Worm (Caenorhabditis elegans) whole organism, late embryonic: ENCODE data around the gene Y37A1A.4.

ENCODE experiments used
- ceh-2 ChIP-seq: sonication (generic microtip); optimal IDR thresholded peaks from 2 replicates; lab custom pipeline; 2016; ENCODE audit warnings: missing genotype, missing genetic modification characterization, missing compliant biosample characterization
- dmd-4 ChIP-seq: sonication (generic microtip); optimal IDR thresholded peaks from 2 replicates; lab custom pipeline; 2016; ENCODE audit warnings: borderline replicate concordance, missing genetic modification characterization, missing compliant biosample characterization
- ttx-3 ChIP-seq: sonication (generic microtip); optimal IDR thresholded peaks from 2 replicates; lab custom pipeline; 2016; ENCODE audit warnings: missing genetic modification reagents, missing genetic modification characterization, missing compliant biosample characterization
- unc-86 ChIP-seq: sonication (generic microtip); optimal IDR thresholded peaks from 2 replicates; lab custom pipeline; 2016; ENCODE audit warnings: missing genetic modification characterization, missing compliant biosample characterization

- TF ChIP-seq unc-86 (tag; lab: Kevin White, UChicago) = no peak
- TF ChIP-seq dmd-4 (tag; lab: Kevin White, UChicago) = no peak
- no peak for TF ChIP-seq ttx-3 (tag; lab: Kevin White, UChicago)
- no peak for TF ChIP-seq ceh-2 (tag; lab: Kevin White, UChicago)
Observed at ce11 chrIV:13906369-13906768, 27.8 kb upstream of the Y37A1A.4 start.
